Worm (Caenorhabditis elegans) whole organism, L4 larva: Measurements from ENCODE around the gene lgc-54.
A peak's percentile ranks its signal among the peaks of the same experiment; 100 is the strongest.

Experiments used
- aha-1 ChIP-seq: fragments of 150-350 bp; peaks from one replicate; lab custom pipeline; 2014; ENCODE audit warnings: missing biosample characterization, missing genetic modification characterization
- aly-2 ChIP-seq: sonication (generic microtip); optimal IDR thresholded peaks from 2 replicates; lab custom pipeline; 2018; ENCODE audit warnings: missing biosample characterization, missing genetic modification characterization
- ama-1 ChIP-seq: fragments of 150-350 bp; optimal IDR thresholded peaks from 2 replicates; lab custom pipeline; 2014; ENCODE audit warnings: inconsistent platforms, mixed read lengths
- arid-1 ChIP-seq: fragments of 200-800 bp; sonication (Bioruptor generic); conservative IDR thresholded peaks from 2 replicates; pipeline ENCODE4 v1.3.6; 2022; ENCODE audit warnings: missing genetic modification reagents, missing genetic modification characterization, missing compliant biosample characterization
- daf-12 ChIP-seq: fragments of 150-350 bp; optimal IDR thresholded peaks from 2 replicates; lab custom pipeline; 2014; ENCODE audit warnings: missing biosample characterization, missing genetic modification reagents, missing genetic modification characterization
- fos-1 ChIP-seq: fragments of 150-350 bp; optimal IDR thresholded peaks from 2 replicates; lab custom pipeline; 2014; ENCODE audit warnings: missing biosample characterization, missing genetic modification characterization
- lir-3 ChIP-seq: sonication (generic microtip); optimal IDR thresholded peaks from 2 replicates; lab custom pipeline; 2016; ENCODE audit warnings: mild to moderate bottlenecking, missing genetic modification characterization, missing compliant biosample characterization
- nhr-77 ChIP-seq: fragments of 150-350 bp; optimal IDR thresholded peaks from 2 replicates; lab custom pipeline; 2014; ENCODE audit warnings: missing biosample characterization, missing genetic modification characterization
- php-3 ChIP-seq: fragments of 200-800 bp; sonication (Bioruptor generic); IDR thresholded peaks from 2 replicates; pipeline ENCODE4 v1.3.6; 2022; ENCODE audit warnings: missing genetic modification reagents, missing genetic modification characterization, missing compliant biosample characterization
- sdz-12 ChIP-seq: fragments of 200-800 bp; sonication (Bioruptor generic); optimal IDR thresholded peaks from 2 replicates; lab custom pipeline; 2018; ENCODE audit warnings: mild to moderate bottlenecking, missing genetic modification characterization, missing compliant biosample characterization
- set-16 ChIP-seq: fragments of 200-800 bp; sonication (Bioruptor generic); IDR thresholded peaks from 2 replicates; pipeline ENCODE4 v1.3.6; 2022; ENCODE audit warnings: missing genetic modification reagents, missing genetic modification characterization, missing compliant biosample characterization
- unc-39 ChIP-seq: sonication (generic microtip); optimal IDR thresholded peaks from 2 replicates; lab custom pipeline; 2017; ENCODE audit warnings: missing biosample characterization, missing genetic modification characterization

- TF ChIP-seq lir-3 (tag; lab: Kevin White, UChicago) (no peak), aly-2 (tag; lab: Kevin White, UChicago) (no peak), php-3 (GFP tag; lab: Robert Waterston, UW) (no peak), fos-1 (tag; lab: Kevin White, UChicago) (no peak), aha-1 (tag; lab: Kevin White, UChicago) (peak; percentile 98), nhr-77 (tag; lab: Kevin White, UChicago) (peak; percentile 12), unc-39 (tag; lab: Kevin White, UChicago) (no peak), ama-1 (lab: Kevin White, UChicago) (no peak), arid-1 (no peak), daf-12 (no peak), sdz-12 (GFP tag; lab: Kevin White, UChicago) (no peak), set-16 (GFP tag; lab: Robert Waterston, UW) (peak; percentile 93)
These were observed 33.1 kb upstream of the lgc-54 start for ce11 chrV:6879490-6879889.
